Fruit fly (Drosophila melanogaster): ENCODE results near the gene Msp300.

Msp300 gene

DNA sequence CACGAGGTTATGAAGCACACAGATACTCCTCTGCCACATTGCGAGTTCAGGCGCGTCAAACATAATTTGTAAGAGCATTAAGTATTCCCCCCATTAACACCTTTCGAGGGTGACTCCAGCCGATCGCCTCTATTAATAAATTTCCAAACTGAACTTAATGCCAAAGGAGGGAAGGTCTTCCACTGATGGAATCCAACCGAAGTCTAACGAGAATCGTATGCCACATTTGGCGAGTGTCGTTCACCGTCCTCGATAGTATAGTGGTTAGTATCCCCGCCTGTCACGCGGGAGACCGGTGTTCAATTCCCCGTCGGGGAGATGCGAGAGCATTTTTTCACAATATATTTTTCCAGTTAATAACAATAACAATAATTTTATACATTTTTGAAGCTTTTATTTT is 139.8 kb downstream of the Msp300 start (continued):
- no peak for TF ChIP-seq CG17568 (GFP tag; optimal IDR thresholded peaks at IDR 0.05)
- TF ChIP-seq Trl (optimal IDR thresholded peaks at IDR 0.05), result no peak
- no peak for TF ChIP-seq Trl (GFP tag; optimal IDR thresholded peaks at IDR 0.05)
- TF ChIP-seq lilli (GFP tag; optimal IDR thresholded peaks at IDR 0.05), result no peak
- no peak for TF ChIP-seq crp (GFP tag; optimal IDR thresholded peaks at IDR 0.05)
- TF ChIP-seq NC2α (GFP tag; optimal IDR thresholded peaks at IDR 0.05), result no peak
- TF ChIP-seq ato (GFP tag; IDR thresholded peaks at IDR 0.05; ENCODE audit: partially characterized antibody), result peak; percentile 78
- no peak for TF ChIP-seq z (GFP tag; IDR thresholded peaks at IDR 0.05)
- TF ChIP-seq Bgb (GFP tag; IDR thresholded peaks at IDR 0.05; ENCODE audit: partially characterized antibody), result peak; percentile 87
- peak; percentile 10 for TF ChIP-seq CG3281 (GFP tag; optimal IDR thresholded peaks at IDR 0.05)
- TF ChIP-seq Tbp (GFP tag; optimal IDR thresholded peaks at IDR 0.05), result no peak
- no peak for TF ChIP-seq H15 (GFP tag; IDR thresholded peaks at IDR 0.05)
- TF ChIP-seq Doc2 (GFP tag; IDR thresholded peaks at IDR 0.05), result no peak
- peak; percentile 72 for TF ChIP-seq chm (GFP tag; IDR thresholded peaks at IDR 0.05)
- no peak for TF ChIP-seq Usf (GFP tag; optimal IDR thresholded peaks at IDR 0.05)
- TF ChIP-seq CG6272 (GFP tag; IDR thresholded peaks at IDR 0.05), result no peak
- no peak for TF ChIP-seq sug (tag; optimal IDR thresholded peaks at IDR 0.05)
- peak; percentile 29; the same call in 1 of the 2 replicates for TF ChIP-seq unc-4 (GFP tag; IDR thresholded peaks at IDR 0.05; ENCODE audit: partially characterized antibody)
- no peak for TF ChIP-seq Rx (GFP tag; IDR thresholded peaks at IDR 0.05)
- TF ChIP-seq CG30431 (GFP tag; optimal IDR thresholded peaks at IDR 0.05), result no peak
- no peak for TF ChIP-seq esg (GFP tag; conservative IDR thresholded peaks at IDR 0.05)
- no peak for TF ChIP-seq CG15073 (GFP tag; optimal IDR thresholded peaks at IDR 0.05)
- TF ChIP-seq Bteb2 (GFP tag; optimal IDR thresholded peaks at IDR 0.05), result no peak
- peak; percentile 43; the same call in 1 of the 2 replicates for TF ChIP-seq CG13287 (GFP tag; IDR thresholded peaks at IDR 0.05; ENCODE audit: partially characterized antibody)
- TF ChIP-seq CG5953 (GFP tag; IDR thresholded peaks at IDR 0.05), result no peak
- TF ChIP-seq so (GFP tag; IDR thresholded peaks at IDR 0.05), result peak; percentile 7; the same call in 1 of the 3 replicates
- TF ChIP-seq shn (GFP tag; optimal IDR thresholded peaks at IDR 0.05), result no peak
- no peak for TF ChIP-seq Fer2 (tag; optimal IDR thresholded peaks at IDR 0.05)
- TF ChIP-seq CG31224 (GFP tag; IDR thresholded peaks at IDR 0.05), result no peak
- TF ChIP-seq CG13894 (tag; optimal IDR thresholded peaks at IDR 0.05), result no peak
- TF ChIP-seq CG4730 (GFP tag; IDR thresholded peaks at IDR 0.05), result no peak
- no peak for TF ChIP-seq CG8290 (GFP tag; optimal IDR thresholded peaks at IDR 0.05)
- TF ChIP-seq CG8290 (tag; optimal IDR thresholded peaks at IDR 0.05), result peak in 1 of 2 experiments; percentile 26
- TF ChIP-seq CG4360 (GFP tag; IDR thresholded peaks at IDR 0.05), result no peak
- no peak for TF ChIP-seq gt (GFP tag; IDR thresholded peaks at IDR 0.05)
- no peak for TF ChIP-seq Rfx (GFP tag; IDR thresholded peaks at IDR 0.05)
- no peak for TF ChIP-seq CG17385 (GFP tag; optimal IDR thresholded peaks at IDR 0.05)
- peak in 1 of 3 experiments; percentile 69 for TF ChIP-seq Stat92E (GFP tag; optimal IDR thresholded peaks at IDR 0.05)
- no peak for TF ChIP-seq MESR4 (GFP tag; optimal IDR thresholded peaks at IDR 0.05)
- no peak for TF ChIP-seq ttk (GFP tag; IDR thresholded peaks at IDR 0.05)
- TF ChIP-seq ci (GFP tag; IDR thresholded peaks at IDR 0.05), result peak; percentile 36; the same call in 1 of the 3 replicates
- no peak for TF ChIP-seq Deaf1 (tag; optimal IDR thresholded peaks at IDR 0.05)
- TF ChIP-seq CG34224 (GFP tag; IDR thresholded peaks at IDR 0.05; ENCODE audit: partially characterized antibody), result peak; percentile 54
- peak; percentile 70 for TF ChIP-seq knrl (GFP tag; IDR thresholded peaks at IDR 0.05; ENCODE audit: partially characterized antibody)
- TF ChIP-seq CG18599 (GFP tag; optimal IDR thresholded peaks at IDR 0.05), result no peak
- TF ChIP-seq HHEX (GFP tag; optimal IDR thresholded peaks at IDR 0.05), result no peak
- no peak for TF ChIP-seq MBD-R2 (GFP tag; IDR thresholded peaks at IDR 0.05)
- TF ChIP-seq pros (GFP tag; optimal IDR thresholded peaks at IDR 0.05), result peak; percentile 42
- TF ChIP-seq chn (GFP tag; optimal IDR thresholded peaks at IDR 0.05), result no peak
- peak; percentile 32 for TF ChIP-seq sens (GFP tag)
- TF ChIP-seq sr (GFP tag; IDR thresholded peaks at IDR 0.05), result 0 out of 3 replicates have a peak, but pooled peaks have one; percentile 23
- no peak for TF ChIP-seq Ssrp (tag; optimal IDR thresholded peaks at IDR 0.05)

Measured in whole organism, embryonic.